Worm (Caenorhabditis elegans): ENCODE measurements around the gene C49A9.10.

Gene C49A9.10

DNA sequence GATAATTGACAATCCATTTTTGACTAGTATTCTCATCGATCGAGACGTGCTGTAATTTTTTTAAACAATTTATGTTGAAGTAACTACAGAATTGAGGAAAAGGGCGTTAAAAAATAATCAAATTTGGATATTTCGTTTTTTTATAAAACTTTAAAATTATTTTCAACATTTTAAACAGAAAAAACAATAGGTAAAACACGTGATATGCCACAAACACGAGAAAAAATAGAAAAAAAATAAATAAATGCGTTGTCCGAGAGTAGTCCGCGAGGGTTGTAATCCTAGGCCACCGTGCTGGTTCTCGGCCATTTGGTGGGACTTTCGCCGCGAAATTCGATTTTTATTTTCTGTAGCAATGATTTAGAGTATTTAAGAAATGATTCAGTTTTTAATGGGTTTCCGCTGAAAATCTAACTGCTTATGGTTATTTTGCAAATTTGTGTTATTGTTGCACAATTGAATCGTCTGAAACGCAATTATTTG is at the start of gene C49A9.10:
Gene C49A9.10, minus strand, starts transcription at position 51 of the 483 bp plus-strand sequence.
- TF ChIP-seq ceh-16 (tag; optimal IDR thresholded peaks at IDR 0.05) (no peak), gmeb-1 (tag; optimal IDR thresholded peaks at IDR 0.05) (peak; percentile 97), ztf-4 (tag; optimal IDR thresholded peaks at IDR 0.05) (no peak), lin-11 (tag; optimal IDR thresholded peaks at IDR 0.05) (peak; percentile 62), mab-5 (tag; optimal IDR thresholded peaks at IDR 0.05) (peak; percentile 81), ztf-1 (GFP tag; conservative IDR thresholded peaks at IDR 0.05) (no peak), lin-39 (tag; optimal IDR thresholded peaks at IDR 0.05) (no peak), elt-1 (tag; optimal IDR thresholded peaks at IDR 0.05) (no peak), sma-9 (GFP tag; optimal IDR thresholded peaks at IDR 0.05) (peak; percentile 94), sma-9 (tag; optimal IDR thresholded peaks at IDR 0.05) (no peak), nhr-23 (tag; optimal IDR thresholded peaks at IDR 0.05) (no peak), mdl-1 (tag; optimal IDR thresholded peaks at IDR 0.05) (no peak), nhr-25 (tag; optimal IDR thresholded peaks at IDR 0.05) (peak; percentile 82), nhr-12 (tag; optimal IDR thresholded peaks at IDR 0.05) (no peak), unc-39 (tag; optimal IDR thresholded peaks at IDR 0.05) (no peak), lin-13 (GFP tag; optimal IDR thresholded peaks at IDR 0.05) (peak; percentile 79), alr-1 (tag; optimal IDR thresholded peaks at IDR 0.05) (no peak), crh-2 (tag; optimal IDR thresholded peaks at IDR 0.05) (peak; percentile 72), sma-3 (GFP tag; optimal IDR thresholded peaks at IDR 0.05) (peak; percentile 93), lsy-2 (tag; optimal IDR thresholded peaks at IDR 0.05) (peak; percentile 83 to 90), ztf-11 (tag; optimal IDR thresholded peaks at IDR 0.05) (no peak), F13H6.1 (tag; optimal IDR thresholded peaks at IDR 0.05) (peak; percentile 90), nhr-77 (tag; optimal IDR thresholded peaks at IDR 0.05) (no peak), egl-27 (tag; optimal IDR thresholded peaks at IDR 0.05) (no peak), nhr-21 (tag; optimal IDR thresholded peaks at IDR 0.05) (peak; percentile 69), unc-62 (GFP tag; optimal IDR thresholded peaks at IDR 0.05) (no peak), R02D3.7 (tag; optimal IDR thresholded peaks at IDR 0.05) (peak; percentile 67), fos-1 (tag; optimal IDR thresholded peaks at IDR 0.05) (peak; percentile 42), sem-4 (tag; optimal IDR thresholded peaks at IDR 0.05) (peak; percentile 58), nhr-237 (tag; optimal IDR thresholded peaks at IDR 0.05) (no peak), Y55F3AM.14 (GFP tag; optimal IDR thresholded peaks at IDR 0.05) (peak; percentile 6), snpc-4 (tag; optimal IDR thresholded peaks at IDR 0.05) (peak; percentile 71), nhr-6 (tag; optimal IDR thresholded peaks at IDR 0.05) (peak; percentile 21), peb-1 (tag; optimal IDR thresholded peaks at IDR 0.05) (no peak), C34F6.9 (tag; optimal IDR thresholded peaks at IDR 0.05) (peak; percentile 87), zag-1 (tag; optimal IDR thresholded peaks at IDR 0.05) (no peak), nhr-10 (tag; optimal IDR thresholded peaks at IDR 0.05) (peak; percentile 14), ama-1 (optimal IDR thresholded peaks at IDR 0.05) (no peak), skn-1 (tag; optimal IDR thresholded peaks at IDR 0.05) (no peak), aly-2 (tag; optimal IDR thresholded peaks at IDR 0.05) (no peak), unc-55 (GFP tag; optimal IDR thresholded peaks at IDR 0.05) (peak; percentile 93), blmp-1 (tag; optimal IDR thresholded peaks at IDR 0.05; ENCODE audit: insufficient read depth) (peak; percentile 22)

DNA sequence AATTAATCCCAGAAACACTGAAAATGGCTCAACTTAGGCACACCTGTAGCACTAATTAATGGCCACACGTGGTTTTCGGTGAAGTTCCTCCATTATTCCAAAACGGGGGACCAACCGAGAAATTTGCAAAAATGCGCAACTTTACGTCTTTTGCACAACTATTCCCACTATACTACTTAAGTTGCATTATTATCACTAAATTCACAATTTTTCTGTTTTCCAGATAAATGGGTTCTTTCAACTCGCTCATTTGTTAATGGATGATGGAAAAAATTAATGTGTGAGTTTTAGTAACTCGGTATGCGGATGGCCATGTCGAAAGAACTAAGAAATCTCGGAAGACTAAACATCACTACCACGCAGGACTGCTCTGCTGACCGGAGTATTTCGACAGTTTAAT is 48.5 kb upstream of the C49A9.10 start, which contains the start of gene T13A10.64:
Gene T13A10.64, plus strand, starts transcription at position 301 of the 400 bp plus-strand sequence.
- TF ChIP-seq skn-1 (tag; optimal IDR thresholded peaks at IDR 0.05) (no peak), lin-39 (tag; optimal IDR thresholded peaks at IDR 0.05) (no peak), unc-39 (tag; optimal IDR thresholded peaks at IDR 0.05) (no peak), unc-62 (GFP tag; optimal IDR thresholded peaks at IDR 0.05) (no peak), lin-13 (GFP tag; optimal IDR thresholded peaks at IDR 0.05) (no peak), ZK546.5 (tag; optimal IDR thresholded peaks at IDR 0.05) (no peak), ztf-4 (tag; optimal IDR thresholded peaks at IDR 0.05) (no peak), nhr-129 (tag; optimal IDR thresholded peaks at IDR 0.05) (no peak), C34F6.9 (tag; optimal IDR thresholded peaks at IDR 0.05) (no peak), peb-1 (tag; optimal IDR thresholded peaks at IDR 0.05) (no peak), sem-4 (tag; optimal IDR thresholded peaks at IDR 0.05) (no peak), ztf-1 (GFP tag; conservative IDR thresholded peaks at IDR 0.05) (no peak), elt-3 (tag; optimal IDR thresholded peaks at IDR 0.05) (no peak), nhr-237 (tag; optimal IDR thresholded peaks at IDR 0.05) (no peak)

Measured in whole organism, L2 larva.